Worm (Caenorhabditis elegans): Measurements from ENCODE around the gene snet-1.

DNA sequence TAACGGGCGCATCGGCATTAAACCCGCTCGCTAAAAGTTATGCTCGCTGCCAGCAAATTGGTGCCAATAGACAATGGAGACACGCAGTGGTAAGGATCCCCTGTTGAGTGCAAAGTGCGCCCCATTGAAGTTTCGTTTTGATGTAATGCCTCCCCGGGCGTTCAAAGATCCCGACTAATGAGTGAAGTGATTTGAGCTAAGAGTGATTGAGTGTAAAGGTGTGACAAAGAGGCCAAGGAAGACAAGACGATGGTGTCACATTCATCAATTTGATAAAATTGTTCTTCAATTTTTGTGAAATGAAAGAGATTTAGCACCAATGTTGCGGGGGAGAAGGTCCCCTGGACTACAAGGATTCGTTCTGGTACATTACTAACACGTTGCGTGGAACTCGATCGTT lies 14.3 kb upstream of the snet-1 start:
- TF ChIP-seq pes-1 (GFP tag; IDR thresholded peaks at IDR 0.05) (no peak), aly-1 (tag; optimal IDR thresholded peaks at IDR 0.05) (no peak), ama-1 (optimal IDR thresholded peaks at IDR 0.05) (no peak), sea-1 (GFP tag; conservative IDR thresholded peaks at IDR 0.05) (no peak), F13C5.2 (tag; optimal IDR thresholded peaks at IDR 0.05) (no peak), tbx-37 (GFP tag; conservative IDR thresholded peaks at IDR 0.05) (no peak), ceh-13 (GFP tag; optimal IDR thresholded peaks at IDR 0.05) (no peak), flt-1 (GFP tag; IDR thresholded peaks at IDR 0.05) (no peak), ets-7 (tag; optimal IDR thresholded peaks at IDR 0.05) (no peak), hmbx-1 (tag; optimal IDR thresholded peaks at IDR 0.05) (no peak), B0310.2 (tag; optimal IDR thresholded peaks at IDR 0.05) (no peak), hnd-1 (tag; optimal IDR thresholded peaks at IDR 0.05) (no peak), tra-4 (tag; optimal IDR thresholded peaks at IDR 0.05) (no peak)

All from whole organism, early embryonic.